Worm (Caenorhabditis elegans): ENCODE results near the gene Y57A10C.8.

DNA sequence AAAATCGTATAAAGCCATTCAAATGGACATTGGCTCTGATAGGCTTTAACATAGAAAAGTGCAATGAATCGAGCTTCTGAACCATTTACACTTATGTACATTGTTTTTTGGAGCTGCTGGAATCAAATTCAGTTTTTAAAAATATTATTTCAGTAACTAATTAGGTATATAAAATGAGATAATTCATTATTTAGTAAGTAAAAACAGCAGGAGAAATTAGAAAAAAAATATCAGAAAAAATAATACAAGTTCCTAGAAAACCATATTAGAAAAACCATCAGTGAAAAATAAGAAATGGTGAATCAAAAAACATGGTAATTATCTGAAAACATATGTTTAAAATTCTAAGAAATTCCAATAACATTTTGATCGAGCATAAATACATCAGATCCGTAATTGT is 32.0 kb downstream of the Y57A10C.8 start, which contains the start of gene F57G9.7:
- TF ChIP-seq hlh-6 (tag; optimal IDR thresholded peaks at IDR 0.05) (no peak), pqm-1 (tag; optimal IDR thresholded peaks at IDR 0.05) (no peak), ama-1 (optimal IDR thresholded peaks at IDR 0.05) (no peak), lim-6 (tag; optimal IDR thresholded peaks at IDR 0.05) (no peak), sox-4 (tag; optimal IDR thresholded peaks at IDR 0.05) (no peak), pha-2 (tag; optimal IDR thresholded peaks at IDR 0.05) (no peak), ztf-16 (tag; optimal IDR thresholded peaks at IDR 0.05) (no peak), nhr-232 (tag; optimal IDR thresholded peaks at IDR 0.05) (no peak), ceh-6 (GFP tag; optimal IDR thresholded peaks at IDR 0.05) (no peak), dve-1 (tag; optimal IDR thresholded peaks at IDR 0.05) (no peak), tbx-7 (tag; optimal IDR thresholded peaks at IDR 0.05) (no peak), ahr-1 (tag; optimal IDR thresholded peaks at IDR 0.05) (no peak), dmd-4 (tag; optimal IDR thresholded peaks at IDR 0.05; ENCODE audit: borderline replicate concordance) (no peak)

Measured in whole organism, late embryonic.